Fruit fly (Drosophila melanogaster): ENCODE results near the gene Mnt.
A peak's percentile ranks its signal among the peaks of the same experiment; 100 is the strongest.

The Mnt gene

DNA sequence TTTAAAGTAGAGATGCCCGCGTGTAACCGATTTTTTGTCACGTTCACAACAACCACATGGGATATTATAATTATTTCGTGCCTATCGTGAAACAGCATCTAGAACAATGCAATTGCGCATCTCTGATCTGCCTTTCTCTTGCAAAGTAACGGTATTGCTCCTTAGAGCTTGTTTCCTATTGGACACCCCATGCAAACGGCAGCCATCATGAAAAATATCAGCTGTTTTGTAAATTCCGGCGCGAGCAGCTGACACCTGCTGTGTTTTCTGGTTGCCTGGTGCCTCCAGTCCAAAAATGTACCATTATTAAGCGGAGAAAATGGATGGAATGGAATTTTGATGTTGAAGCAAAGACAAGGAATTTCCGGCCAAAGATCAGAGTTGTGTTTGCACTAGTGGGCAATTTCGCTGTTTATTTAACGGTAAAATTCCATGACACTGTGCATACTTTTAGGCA is 32.6 kb downstream of the Mnt start (continued):
- TF ChIP-seq CG31224 (GFP tag; IDR thresholded peaks at IDR 0.05) (peak; percentile 71), lola (GFP tag; optimal IDR thresholded peaks at IDR 0.05) (peak in 1 of 3 experiments; percentile 9), CG34224 (GFP tag; IDR thresholded peaks at IDR 0.05; ENCODE audit: partially characterized antibody) (peak; percentile 79), insv (GFP tag; optimal IDR thresholded peaks at IDR 0.05) (peak in 1 of 2 experiments; percentile 65), jing (GFP tag; optimal IDR thresholded peaks at IDR 0.05) (no peak), jumu (GFP tag; optimal IDR thresholded peaks at IDR 0.05) (no peak), zf30C (GFP tag; optimal IDR thresholded peaks at IDR 0.05) (no peak), mirr (GFP tag; optimal IDR thresholded peaks at IDR 0.05) (no peak), CG7357 (GFP tag; IDR thresholded peaks at IDR 0.05) (no peak), Dip3 (GFP tag; optimal IDR thresholded peaks at IDR 0.05) (no peak), trh (GFP tag; optimal IDR thresholded peaks at IDR 0.05) (peak; percentile 5), Antp (GFP tag; optimal IDR thresholded peaks at IDR 0.05) (no peak), Xrp1 (GFP tag; IDR thresholded peaks at IDR 0.05) (peak; percentile 35; the same call in 1 of the 2 replicates), CG8290 (GFP tag; optimal IDR thresholded peaks at IDR 0.05) (no peak), CG8290 (tag; optimal IDR thresholded peaks at IDR 0.05) (peak; percentile 35 to 42), vnd (GFP tag; IDR thresholded peaks at IDR 0.05; ENCODE audit: partially characterized antibody) (peak; percentile 57; the same call in 1 of the 3 replicates), pita (GFP tag; optimal IDR thresholded peaks at IDR 0.05) (no peak), az2 (GFP tag; optimal IDR thresholded peaks at IDR 0.05) (no peak), MTF-1 (GFP tag; optimal IDR thresholded peaks at IDR 0.05; ENCODE audit: borderline replicate concordance) (peak; percentile 35), nerfin-2 (GFP tag; IDR thresholded peaks at IDR 0.05; ENCODE audit: partially characterized antibody) (peak; percentile 36; the same call in 1 of the 2 replicates), gem (tag; optimal IDR thresholded peaks at IDR 0.05) (peak; percentile 4), Blimp-1 (GFP tag; optimal IDR thresholded peaks at IDR 0.05) (peak; percentile 19), tup (GFP tag; optimal IDR thresholded peaks at IDR 0.05) (no peak), CG10979 (tag; optimal IDR thresholded peaks at IDR 0.05) (peak; percentile 16), unc-4 (GFP tag; IDR thresholded peaks at IDR 0.05; ENCODE audit: partially characterized antibody) (peak; percentile 69), Scr (GFP tag; IDR thresholded peaks at IDR 0.05; ENCODE audit: partially characterized antibody) (peak; percentile 81), Spps (tag; optimal IDR thresholded peaks at IDR 0.05) (no peak), tap (tag; optimal IDR thresholded peaks at IDR 0.05) (no peak), dmrt99B (tag; optimal IDR thresholded peaks at IDR 0.05) (no peak), CG16815 (GFP tag; optimal IDR thresholded peaks at IDR 0.05) (no peak), Hsf (GFP tag; optimal IDR thresholded peaks at IDR 0.05) (no peak), mld (GFP tag; IDR thresholded peaks at IDR 0.05; ENCODE audit: partially characterized antibody) (no peak; the same call in 2 of the 3 replicates), odd (GFP tag; optimal IDR thresholded peaks at IDR 0.05) (no peak), CG10366 (GFP tag; IDR thresholded peaks at IDR 0.05) (no peak), CG15073 (GFP tag; optimal IDR thresholded peaks at IDR 0.05) (no peak), dan (GFP tag; IDR thresholded peaks at IDR 0.05) (no peak), Atf6 (GFP tag; IDR thresholded peaks at IDR 0.05) (peak; percentile 27; the same call in 1 of the 2 replicates), ac (GFP tag; optimal IDR thresholded peaks at IDR 0.05) (peak; percentile 55), B-H1 (GFP tag; IDR thresholded peaks at IDR 0.05) (no peak), ato (GFP tag; IDR thresholded peaks at IDR 0.05; ENCODE audit: partially characterized antibody) (peak; percentile 41; the same call in 1 of the 2 replicates), schlank (tag; optimal IDR thresholded peaks at IDR 0.05) (no peak), CG11456 (GFP tag; IDR thresholded peaks at IDR 0.05) (no peak), Jarid2 (GFP tag; optimal IDR thresholded peaks at IDR 0.05) (no peak), wdn (GFP tag; IDR thresholded peaks at IDR 0.05) (no peak), CG12391 (tag; optimal IDR thresholded peaks at IDR 0.05) (peak; percentile 6), amos (GFP tag; IDR thresholded peaks at IDR 0.05; ENCODE audit: partially characterized antibody) (no peak; the same call in 1 of the 2 replicates), gce (GFP tag; IDR thresholded peaks at IDR 0.05) (no peak), CG12236 (GFP tag; optimal IDR thresholded peaks at IDR 0.05) (peak; percentile 8), CG31441 (GFP tag; IDR thresholded peaks at IDR 0.05) (peak; percentile 26; the same call in 1 of the 2 replicates), CG33213 (GFP tag; optimal IDR thresholded peaks at IDR 0.05) (no peak)
